Worm (Caenorhabditis elegans): ENCODE data around the gene ubq-1.

Gene ubq-1

ce11 chrIII:5939453-5940296 lies at the start of gene ubq-1:
TSS of gene ubq-1 (plus strand) at chrIII:5940254.
- TF ChIP-seq unc-62 (GFP tag; optimal IDR thresholded peaks at IDR 0.05), result no peak

DNA sequence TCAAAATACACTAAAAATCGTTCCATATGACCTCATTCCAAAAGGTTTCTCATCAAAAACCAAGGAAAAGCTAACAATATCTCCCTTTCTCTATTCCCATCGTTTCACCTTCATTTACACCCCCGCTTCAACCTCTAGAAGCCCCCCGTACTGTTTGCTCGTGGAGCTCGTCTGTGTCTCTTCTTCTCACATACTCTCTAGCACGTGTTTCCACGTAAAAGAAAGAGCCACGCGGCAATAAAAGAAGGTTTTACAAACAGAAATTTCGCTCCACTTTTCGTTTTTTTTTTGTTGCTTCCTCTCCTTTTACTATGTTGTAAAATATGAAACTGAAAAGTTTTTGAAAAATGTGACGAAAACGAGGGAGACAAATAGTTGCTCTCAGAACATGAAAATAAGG lies 47.1 kb upstream of the ubq-1 start:
- no peak for TF ChIP-seq unc-62 (GFP tag; optimal IDR thresholded peaks at IDR 0.05)

DNA sequence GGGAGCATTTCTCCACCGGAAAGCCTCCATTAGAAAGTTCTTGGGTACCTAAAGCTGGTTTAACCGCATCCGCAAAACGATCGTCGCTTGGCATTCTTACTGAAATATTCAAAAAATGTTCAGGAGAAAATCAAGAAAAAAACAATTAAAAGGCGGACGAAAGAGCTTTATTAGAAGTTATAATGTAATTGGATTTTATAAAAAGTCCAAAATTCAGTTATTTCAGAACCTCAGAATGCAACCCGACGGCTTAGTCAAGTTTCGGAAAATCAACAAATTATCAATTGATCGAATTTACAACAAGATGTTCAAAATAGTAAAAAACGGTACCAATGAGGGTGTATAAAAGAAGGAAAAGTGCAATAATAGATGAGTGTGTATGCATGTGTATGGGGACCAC lies 44.1 kb upstream of the ubq-1 start, which contains the start of gene pxl-1:
Gene pxl-1, minus strand, starts transcription at position 101 of the 400 bp plus-strand sequence.
- TF ChIP-seq unc-62 (GFP tag; optimal IDR thresholded peaks at IDR 0.05), result no peak

DNA sequence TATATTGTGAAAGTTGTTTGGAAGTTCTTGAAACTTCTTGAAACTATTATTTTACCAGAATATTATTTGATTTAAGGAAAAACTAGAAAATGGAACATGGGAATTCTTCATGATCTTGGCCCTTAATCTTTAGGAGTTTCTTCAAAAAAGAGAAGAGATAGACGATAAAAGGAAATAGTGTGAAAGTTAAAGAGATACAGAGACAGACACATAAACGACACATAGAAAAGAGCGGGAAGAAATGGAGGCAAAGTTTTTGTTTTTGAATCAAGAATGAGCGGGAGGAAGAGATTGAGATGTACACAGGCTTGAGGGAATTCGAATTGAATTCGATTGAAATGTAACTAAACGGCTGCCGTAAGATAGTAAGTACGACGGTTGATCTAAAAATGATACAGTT lies 42.6 kb upstream of the ubq-1 start:
- no peak for TF ChIP-seq unc-62 (GFP tag; optimal IDR thresholded peaks at IDR 0.05)

- no peak for TF ChIP-seq unc-62 (GFP tag; optimal IDR thresholded peaks at IDR 0.05)
Observed at ce11 chrIII:5898631-5899030, 41.4 kb upstream of the ubq-1 start.

- no peak for TF ChIP-seq unc-62 (GFP tag; optimal IDR thresholded peaks at IDR 0.05)
Observed at ce11 chrIII:5900709-5901108, 39.3 kb upstream of the ubq-1 start.

ce11 chrIII:5902558-5902957 lies 37.5 kb upstream of the ubq-1 start:
- TF ChIP-seq unc-62 (GFP tag; optimal IDR thresholded peaks at IDR 0.05), result no peak

- no peak for TF ChIP-seq unc-62 (GFP tag; optimal IDR thresholded peaks at IDR 0.05)
Observed at ce11 chrIII:5906059-5906458, 34.0 kb upstream of the ubq-1 start, which contains the start of gene dpff-1. TSS of gene dpff-1 (minus strand) at chrIII:5906346.

DNA sequence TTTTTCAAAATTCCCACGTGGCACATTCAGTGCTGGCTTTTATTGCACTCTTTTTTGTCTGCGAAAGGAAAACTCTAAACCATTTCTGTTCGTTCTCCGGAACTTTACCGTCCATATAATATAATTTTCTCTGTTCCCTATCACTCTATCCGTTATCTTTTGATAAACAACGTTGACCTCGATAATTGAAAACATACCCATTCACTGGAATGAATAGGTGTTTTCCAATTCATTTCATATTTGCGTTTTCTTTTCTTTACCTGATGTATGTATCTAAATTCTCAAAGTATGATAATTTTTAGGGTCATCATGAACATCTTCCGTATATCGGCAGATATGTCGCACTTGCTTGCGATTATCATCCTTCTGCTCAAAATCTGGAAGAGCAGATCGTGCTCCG lies 33.3 kb upstream of the ubq-1 start, which contains the start of gene erd-2.2:
Gene erd-2.2, plus strand, starts transcription at position 301 of the 400 bp plus-strand sequence.
- TF ChIP-seq unc-62 (GFP tag; optimal IDR thresholded peaks at IDR 0.05), result no peak

DNA sequence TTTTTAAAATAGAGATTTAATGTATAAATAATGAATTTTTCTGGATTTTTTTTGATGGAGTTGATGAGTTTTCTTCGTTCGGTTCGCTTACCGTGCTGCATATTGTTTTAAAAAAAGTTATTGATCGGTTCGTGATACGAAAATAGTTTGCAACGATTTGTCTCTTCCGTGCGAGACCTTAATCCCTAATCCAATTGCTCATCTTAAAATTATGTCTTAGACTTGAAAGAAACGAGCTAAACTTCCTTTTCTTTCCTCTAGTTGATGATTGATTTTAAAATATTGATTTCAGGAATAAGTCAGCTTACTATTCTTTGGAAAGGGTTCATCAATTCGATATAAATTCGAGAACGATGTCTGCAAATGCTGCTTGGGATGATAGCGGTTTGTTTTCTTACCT lies 31.6 kb upstream of the ubq-1 start, which contains the start of gene C28H8.3:
Gene C28H8.3, plus strand, starts transcription at position 293 of the 400 bp plus-strand sequence.
- TF ChIP-seq unc-62 (GFP tag; optimal IDR thresholded peaks at IDR 0.05), result no peak

ce11 chrIII:5914717-5915116 lies 25.3 kb upstream of the ubq-1 start:
- no peak for TF ChIP-seq unc-62 (GFP tag; optimal IDR thresholded peaks at IDR 0.05)

- no peak for TF ChIP-seq unc-62 (GFP tag; optimal IDR thresholded peaks at IDR 0.05)
Observed at ce11 chrIII:5915926-5916325, 24.1 kb upstream of the ubq-1 start.

DNA sequence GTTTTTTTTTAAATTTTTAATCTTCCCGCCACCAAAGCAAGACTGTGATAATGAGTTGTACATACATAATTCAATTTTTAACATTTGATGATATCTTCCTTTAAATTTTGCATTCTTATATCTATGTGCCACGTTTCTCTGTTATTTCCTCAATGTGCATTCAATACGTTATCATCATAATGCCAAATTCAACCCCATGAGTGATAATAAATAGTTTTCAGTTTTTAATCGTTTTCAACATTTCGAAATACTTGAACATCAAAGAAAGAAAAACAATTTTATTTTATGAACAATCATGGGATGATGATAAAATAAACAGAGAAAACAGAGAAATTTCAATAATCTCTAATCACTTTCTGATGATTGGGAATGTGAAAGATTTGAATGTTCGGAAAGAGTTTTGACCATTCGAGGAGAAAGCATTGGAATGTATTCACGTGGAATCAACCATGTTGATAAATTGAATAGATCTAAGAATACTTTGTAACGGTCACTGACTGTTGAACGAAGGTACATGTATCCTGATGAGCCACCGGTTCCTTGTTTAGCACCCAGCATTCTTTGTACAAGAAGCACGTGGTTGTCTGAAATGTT lies 22.6 kb upstream of the ubq-1 start:
- TF ChIP-seq unc-62 (GFP tag; optimal IDR thresholded peaks at IDR 0.05), result no peak

ce11 chrIII:5919799-5920387 lies 20.2 kb upstream of the ubq-1 start, which contains the start of the genes tdo-2 and C28H8.2:
TSS of gene tdo-2 (minus strand) at chrIII:5919955.
TSS of gene C28H8.2 (plus strand) at chrIII:5920322.
- TF ChIP-seq unc-62 (GFP tag; optimal IDR thresholded peaks at IDR 0.05), result no peak

- TF ChIP-seq unc-62 (GFP tag; optimal IDR thresholded peaks at IDR 0.05), result no peak
Observed at ce11 chrIII:5921067-5921678, 18.9 kb upstream of the ubq-1 start.

DNA sequence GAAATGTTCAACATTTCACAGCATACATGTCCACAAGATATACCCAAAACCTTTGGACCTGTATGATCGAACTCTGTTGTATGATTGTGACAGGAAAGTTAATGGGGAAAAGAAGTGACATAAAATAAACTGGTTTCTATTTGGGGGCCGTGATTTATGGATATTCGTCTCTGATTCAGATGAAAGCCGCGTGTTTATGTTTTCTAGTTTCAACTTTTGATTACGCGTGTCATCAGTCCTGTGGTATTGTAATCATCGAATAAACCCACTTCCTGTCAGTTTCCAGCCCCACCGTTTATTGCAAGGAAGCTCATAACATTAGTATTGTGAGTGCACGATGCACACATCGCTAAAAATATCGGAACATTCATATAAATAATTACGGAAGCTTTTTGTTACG lies 17.8 kb upstream of the ubq-1 start:
- TF ChIP-seq unc-62 (GFP tag; optimal IDR thresholded peaks at IDR 0.05), result no peak
